Worm (Caenorhabditis elegans) whole organism, midembryonic: Measurements from ENCODE around the gene B0454.6.

Source experiments
- T22C8.4 ChIP-seq: fragments of 200-800 bp; sonication (Bioruptor generic); IDR thresholded peaks from 2 replicates; pipeline ENCODE4 v1.3.6; 2022; ENCODE audit warnings: missing genetic modification characterization, missing compliant biosample characterization
- flt-1 ChIP-seq: fragments of 200-800 bp; sonication (Bioruptor generic); IDR thresholded peaks from 2 replicates; pipeline ENCODE4 v1.3.6; 2022; ENCODE audit warnings: missing genetic modification characterization, missing compliant biosample characterization
- klf-2 ChIP-seq: fragments of 200-800 bp; sonication (Bioruptor generic); conservative IDR thresholded peaks from 2 replicates; pipeline ENCODE4 v1.3.6; 2022; ENCODE audit warnings: missing genetic modification reagents, missing genetic modification characterization, missing compliant biosample characterization
- med-1 ChIP-seq: sonication (generic microtip); optimal IDR thresholded peaks from 2 replicates; lab custom pipeline; 2017; ENCODE audit warnings: missing genetic modification characterization, mild to moderate bottlenecking, missing compliant biosample characterization, antibody characterized with exemption, missing genetic modification reagents; ENCODE audit not compliant: insufficient read depth
- tab-1 ChIP-seq: fragments of 200-800 bp; sonication (Bioruptor generic); IDR thresholded peaks from 2 replicates; pipeline ENCODE4 v1.3.6; 2022; ENCODE audit warnings: missing genetic modification characterization, missing compliant biosample characterization
- ztf-23 ChIP-seq: fragments of 200-800 bp; sonication (Bioruptor generic); IDR thresholded peaks from 2 replicates; pipeline ENCODE4 v1.3.6; 2022; ENCODE audit warnings: missing genetic modification reagents, missing genetic modification characterization, missing compliant biosample characterization
- ztf-29 ChIP-seq: fragments of 200-800 bp; sonication (Bioruptor generic); IDR thresholded peaks from 2 replicates; pipeline ENCODE4 v1.3.6; 2022; ENCODE audit warnings: missing genetic modification reagents, missing genetic modification characterization, missing compliant biosample characterization

DNA sequence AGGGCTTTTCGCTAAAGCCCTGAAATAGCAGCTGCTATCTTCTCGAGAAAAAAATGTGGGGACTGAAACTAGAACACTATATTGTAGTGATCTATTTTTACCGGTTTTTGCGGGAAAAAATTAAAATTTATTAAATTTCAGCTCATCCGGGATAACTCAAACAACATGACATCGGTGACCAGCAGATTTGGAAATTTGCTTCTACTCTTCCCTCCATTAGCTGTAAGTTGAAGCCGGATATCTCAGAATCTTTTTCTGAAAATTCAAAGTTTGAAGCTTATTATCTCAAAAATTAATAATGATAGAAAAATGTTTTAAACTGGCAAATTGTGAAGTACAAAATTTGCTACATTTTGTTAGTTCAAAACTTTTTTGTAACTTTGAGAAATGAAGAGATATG, 48.2 kb upstream of the B0454.6 start:
- TF ChIP-seq ztf-29, result no peak
- no peak for TF ChIP-seq T22C8.4
- TF ChIP-seq flt-1 (GFP tag; lab: Robert Waterston, UW), result no peak
- TF ChIP-seq med-1 (GFP tag; lab: Kevin White, UChicago), result no peak
- no peak for TF ChIP-seq tab-1
- TF ChIP-seq klf-2 (GFP tag; lab: Robert Waterston, UW), result no peak
- no peak for TF ChIP-seq ztf-23 (GFP tag; lab: Robert Waterston, UW)
